Worm (Caenorhabditis elegans) whole organism, L4 larva: ENCODE measurements around the gene nlp-46.
A peak's percentile ranks its signal among the peaks of the same experiment; 100 is the strongest.

Experiments
- F44E2.7 ChIP-seq: fragments of 200-800 bp; sonication (Bioruptor generic); IDR thresholded peaks from 2 replicates; pipeline ENCODE4 v2.1.2; 2022; ENCODE audit warnings: missing genetic modification characterization, missing compliant biosample characterization
- Y105C5A.15 ChIP-seq: fragments of 200-800 bp; sonication (Bioruptor generic); IDR thresholded peaks from 2 replicates; pipeline ENCODE4 v1.3.6; 2022; ENCODE audit warnings: missing genetic modification characterization, missing compliant biosample characterization
- Y5F2A.4 ChIP-seq: fragments of 200-800 bp; sonication (Bioruptor generic); optimal IDR thresholded peaks from 2 replicates; lab custom pipeline; 2018; ENCODE audit warnings: mild to moderate bottlenecking, missing genetic modification characterization, missing compliant biosample characterization
- ZK337.2 ChIP-seq: fragments of 200-800 bp; sonication (Bioruptor generic); IDR thresholded peaks from 2 replicates; pipeline ENCODE4 v1.3.6; 2022; ENCODE audit warnings: missing genetic modification reagents, missing genetic modification characterization, missing compliant biosample characterization
- aha-1 ChIP-seq: fragments of 150-350 bp; peaks from one replicate; lab custom pipeline; 2014; ENCODE audit warnings: missing biosample characterization, missing genetic modification characterization
- aly-2 ChIP-seq: sonication (generic microtip); optimal IDR thresholded peaks from 2 replicates; lab custom pipeline; 2018; ENCODE audit warnings: missing biosample characterization, missing genetic modification characterization
- ama-1 ChIP-seq: fragments of 150-350 bp; optimal IDR thresholded peaks from 2 replicates; lab custom pipeline; 2014; ENCODE audit warnings: inconsistent platforms, mixed read lengths
- arid-1 ChIP-seq: fragments of 200-800 bp; sonication (Bioruptor generic); conservative IDR thresholded peaks from 2 replicates; pipeline ENCODE4 v1.3.6; 2022; ENCODE audit warnings: missing genetic modification reagents, missing genetic modification characterization, missing compliant biosample characterization
- attf-4 ChIP-seq: sonication (generic microtip); optimal IDR thresholded peaks from 3 replicates; lab custom pipeline; 2017; ENCODE audit warnings: missing biosample characterization, missing genetic modification characterization
- ceh-32 ChIP-seq: sonication (generic microtip); optimal IDR thresholded peaks from 2 replicates; lab custom pipeline; 2016; ENCODE audit warnings: mild to moderate bottlenecking, missing genetic modification characterization, missing compliant biosample characterization; ENCODE audit not compliant: poor library complexity
- ceh-62 ChIP-seq: sonication (generic microtip); optimal IDR thresholded peaks from 2 replicates; lab custom pipeline; 2017; ENCODE audit warnings: missing biosample characterization, missing genetic modification characterization
- ceh-82 ChIP-seq: sonication (generic microtip); optimal IDR thresholded peaks from 2 replicates; lab custom pipeline; 2017; ENCODE audit warnings: missing biosample characterization, missing genetic modification characterization
- ces-1 ChIP-seq: fragments of 150-350 bp; sonication (generic microtip); optimal IDR thresholded peaks from 4 replicates; lab custom pipeline; 2014; ENCODE audit warnings: missing biosample characterization, missing genetic modification reagents, missing genetic modification characterization
- daf-12 ChIP-seq: fragments of 150-350 bp; optimal IDR thresholded peaks from 2 replicates; lab custom pipeline; 2014; ENCODE audit warnings: missing biosample characterization, missing genetic modification reagents, missing genetic modification characterization
- daf-16 ChIP-seq, 3 experiments: sonication (generic microtip); optimal IDR thresholded peaks; 2 replicates each; lab custom pipeline; 2016 to 2017; ENCODE audit warnings: missing genetic modification characterization in 3 of 3, missing genetic modification reagents in 3 of 3, mild to moderate bottlenecking in 2 of 3, missing compliant biosample characterization in 2 of 3, missing biosample characterization in 1 of 3, moderate library complexity in 1 of 3
- daf-8 ChIP-seq: fragments of 200-800 bp; sonication (Bioruptor generic); IDR thresholded peaks from 2 replicates; pipeline ENCODE4 v1.3.6; 2022; ENCODE audit warnings: missing genetic modification characterization, missing compliant biosample characterization
- dpl-1 ChIP-seq: fragments of 150-350 bp; optimal IDR thresholded peaks from 2 replicates; lab custom pipeline; 2014; ENCODE audit warnings: missing biosample characterization, missing genetic modification reagents, missing genetic modification characterization
- duxl-1 ChIP-seq: sonication (generic microtip); optimal IDR thresholded peaks from 2 replicates; lab custom pipeline; 2016; ENCODE audit warnings: mild to moderate bottlenecking, missing genetic modification characterization, moderate library complexity, missing compliant biosample characterization; ENCODE audit not compliant: poor library complexity
- fkh-10 ChIP-seq: fragments of 150-350 bp; optimal IDR thresholded peaks from 2 replicates; lab custom pipeline; 2014; ENCODE audit warnings: missing biosample characterization, missing genetic modification reagents, missing genetic modification characterization
- gei-8 ChIP-seq: fragments of 200-800 bp; sonication (Bioruptor generic); optimal IDR thresholded peaks from 2 replicates; lab custom pipeline; 2018; ENCODE audit warnings: mild to moderate bottlenecking, missing genetic modification characterization, missing compliant biosample characterization
- hlh-11 ChIP-seq: fragments of 200-800 bp; sonication (Bioruptor generic); optimal IDR thresholded peaks from 2 replicates; lab custom pipeline; 2018; ENCODE audit warnings: mild to moderate bottlenecking, missing genetic modification characterization, missing compliant biosample characterization
- lin-13 ChIP-seq: fragments of 150-350 bp; optimal IDR thresholded peaks from 2 replicates; lab custom pipeline; 2014; ENCODE audit warnings: missing biosample characterization, missing genetic modification reagents, missing genetic modification characterization
- lin-38 ChIP-seq: fragments of 200-800 bp; sonication (Bioruptor generic); IDR thresholded peaks from 2 replicates; pipeline ENCODE4 v1.3.6; 2022; ENCODE audit warnings: missing genetic modification reagents, missing genetic modification characterization, missing compliant biosample characterization
- lin-39 ChIP-seq: fragments of 150-350 bp; optimal IDR thresholded peaks from 2 replicates; lab custom pipeline; 2014; ENCODE audit warnings: missing biosample characterization, missing genetic modification reagents, missing genetic modification characterization
- lir-3 ChIP-seq: sonication (generic microtip); optimal IDR thresholded peaks from 2 replicates; lab custom pipeline; 2016; ENCODE audit warnings: mild to moderate bottlenecking, missing genetic modification characterization, missing compliant biosample characterization
- madf-9 ChIP-seq: fragments of 200-800 bp; sonication (Bioruptor generic); conservative IDR thresholded peaks from 2 replicates; pipeline ENCODE4 v1.3.6; 2022; ENCODE audit warnings: missing genetic modification reagents, missing genetic modification characterization, missing compliant biosample characterization
- mes-2 ChIP-seq: sonication (generic microtip); optimal IDR thresholded peaks from 2 replicates; lab custom pipeline; 2016; ENCODE audit warnings: missing genotype, mild to moderate bottlenecking, missing genetic modification characterization, missing compliant biosample characterization; ENCODE audit not compliant: poor library complexity, severe bottlenecking
- mxl-2 ChIP-seq: fragments of 200-800 bp; sonication (Bioruptor generic); conservative IDR thresholded peaks from 2 replicates; pipeline ENCODE4 v1.3.6; 2022; ENCODE audit warnings: missing genetic modification reagents, missing genetic modification characterization, missing compliant biosample characterization
- nhr-11 ChIP-seq: fragments of 150-350 bp; optimal IDR thresholded peaks from 2 replicates; lab custom pipeline; 2014; ENCODE audit warnings: missing biosample characterization, missing genetic modification characterization
- nhr-111 ChIP-seq: fragments of 200-800 bp; sonication (Bioruptor generic); optimal IDR thresholded peaks from 2 replicates; lab custom pipeline; 2018; ENCODE audit warnings: mild to moderate bottlenecking, missing genetic modification characterization, missing compliant biosample characterization
- nhr-237 ChIP-seq: sonication (generic microtip); optimal IDR thresholded peaks from 2 replicates; lab custom pipeline; 2017; ENCODE audit warnings: missing biosample characterization, missing genetic modification characterization
- nhr-41 ChIP-seq: fragments of 200-800 bp; sonication (Bioruptor generic); IDR thresholded peaks from 2 replicates; pipeline ENCODE4 v1.3.6; 2022; ENCODE audit warnings: missing genetic modification reagents, missing genetic modification characterization, missing compliant biosample characterization
- nhr-42 ChIP-seq: fragments of 200-800 bp; sonication (Bioruptor generic); IDR thresholded peaks from 2 replicates; pipeline ENCODE4 v1.3.6; 2022; ENCODE audit warnings: missing genetic modification characterization, missing compliant biosample characterization
- nhr-48 ChIP-seq: sonication (generic microtip); optimal IDR thresholded peaks from 2 replicates; lab custom pipeline; 2016; ENCODE audit warnings: mild to moderate bottlenecking, missing genetic modification characterization, missing compliant biosample characterization
- nhr-6 ChIP-seq: fragments of 150-350 bp; optimal IDR thresholded peaks from 2 replicates; lab custom pipeline; 2014; ENCODE audit warnings: missing biosample characterization, missing genetic modification characterization
- nhr-76 ChIP-seq: fragments of 150-350 bp; optimal IDR thresholded peaks from 2 replicates; lab custom pipeline; 2014; ENCODE audit warnings: missing biosample characterization, missing genetic modification characterization
- rbr-2 ChIP-seq: sonication (generic microtip); optimal IDR thresholded peaks from 2 replicates; lab custom pipeline; 2016; ENCODE audit warnings: missing genotype, missing genetic modification characterization, missing compliant biosample characterization
- sdz-12 ChIP-seq: fragments of 200-800 bp; sonication (Bioruptor generic); optimal IDR thresholded peaks from 2 replicates; lab custom pipeline; 2018; ENCODE audit warnings: mild to moderate bottlenecking, missing genetic modification characterization, missing compliant biosample characterization
- set-16 ChIP-seq: fragments of 200-800 bp; sonication (Bioruptor generic); IDR thresholded peaks from 2 replicates; pipeline ENCODE4 v1.3.6; 2022; ENCODE audit warnings: missing genetic modification reagents, missing genetic modification characterization, missing compliant biosample characterization
- snpc-1.2 ChIP-seq: fragments of 200-800 bp; sonication (Bioruptor generic); IDR thresholded peaks from 2 replicates; pipeline ENCODE4 v1.3.6; 2022; ENCODE audit warnings: missing genetic modification reagents, missing genetic modification characterization, missing compliant biosample characterization
- snpc-4 ChIP-seq: fragments of 150-350 bp; optimal IDR thresholded peaks from 2 replicates; lab custom pipeline; 2014; ENCODE audit warnings: missing biosample characterization, missing genetic modification characterization
- spr-3 ChIP-seq: fragments of 200-800 bp; sonication (Bioruptor generic); optimal IDR thresholded peaks from 2 replicates; lab custom pipeline; 2018; ENCODE audit warnings: mild to moderate bottlenecking, missing genetic modification characterization, missing compliant biosample characterization
- tra-1 ChIP-seq: fragments of 200-800 bp; sonication (Bioruptor generic); IDR thresholded peaks from 2 replicates; pipeline ENCODE4 v1.3.6; 2022; ENCODE audit warnings: missing genetic modification reagents, missing genetic modification characterization, missing compliant biosample characterization
- unc-130 ChIP-seq: sonication (generic microtip); optimal IDR thresholded peaks from 2 replicates; lab custom pipeline; 2016; ENCODE audit warnings: missing genetic modification reagents, missing genetic modification characterization, missing compliant biosample characterization
- vab-7 ChIP-seq: fragments of 200-800 bp; sonication (Bioruptor generic); IDR thresholded peaks from 2 replicates; pipeline ENCODE4 v1.3.6; 2022; ENCODE audit warnings: missing genetic modification reagents, missing genetic modification characterization, missing compliant biosample characterization
- zfp-2 ChIP-seq: sonication (generic microtip); optimal IDR thresholded peaks from 2 replicates; lab custom pipeline; 2016; ENCODE audit warnings: mild to moderate bottlenecking, missing genetic modification characterization, missing compliant biosample characterization
- zip-2 ChIP-seq: fragments of 150-350 bp; optimal IDR thresholded peaks from 2 replicates; lab custom pipeline; 2014; ENCODE audit warnings: missing biosample characterization, missing genetic modification characterization
- ztf-7 ChIP-seq: fragments of 150-350 bp; optimal IDR thresholded peaks from 2 replicates; lab custom pipeline; 2014; ENCODE audit warnings: missing biosample characterization, missing genetic modification characterization

Gene nlp-46

DNA sequence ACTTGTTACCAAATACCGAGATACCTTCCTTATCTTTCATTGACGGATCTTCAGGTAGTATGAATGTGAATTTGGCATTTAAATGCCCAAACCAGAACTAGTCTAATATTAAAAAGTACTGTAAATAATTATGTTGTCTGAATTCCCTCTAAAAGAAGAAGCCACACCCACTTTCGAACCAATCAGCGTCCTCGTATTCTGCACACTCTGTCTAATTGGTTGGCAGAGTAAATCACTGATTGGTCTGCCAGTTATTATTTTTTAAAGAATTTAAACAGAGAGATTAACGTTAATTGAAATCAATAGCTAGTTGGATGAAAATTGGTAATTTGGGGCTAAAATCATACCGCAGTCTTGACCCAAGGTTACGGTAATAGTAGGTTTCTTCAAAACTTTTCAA, 355 bp downstream of the nlp-46 start:
- TF ChIP-seq mes-2 (tag; lab: Kevin White, UChicago) = no peak
- no peak for TF ChIP-seq ztf-7 (tag; lab: Kevin White, UChicago)
- TF ChIP-seq aha-1 (tag; lab: Kevin White, UChicago) = peak; percentile 23

DNA sequence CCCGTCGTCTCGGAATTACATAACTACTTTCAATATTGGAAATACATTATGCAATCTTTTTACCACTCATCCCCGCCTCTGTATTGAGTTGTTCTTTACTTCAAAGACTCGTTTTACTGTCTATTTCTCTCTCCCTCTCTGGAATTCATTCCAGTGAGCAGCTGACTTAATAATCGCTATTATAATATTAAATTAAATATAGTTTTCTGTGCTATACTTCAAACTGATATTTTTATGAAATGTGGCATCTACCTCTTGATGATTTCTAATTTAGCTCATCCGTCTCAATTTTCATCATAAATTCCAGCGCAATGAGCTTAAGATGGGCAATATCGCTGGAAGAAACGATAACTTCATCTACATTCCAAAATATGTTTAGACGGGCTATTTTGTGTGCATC, 2.6 kb downstream of the nlp-46 start, which contains the start of gene T28H10.1:
TSS of gene T28H10.1 (plus strand) at position 301 of the 400 bp plus-strand sequence.
- TF ChIP-seq snpc-1.2 (GFP tag; lab: Robert Waterston, UW) (0 out of 2 replicates have a peak, but pooled peaks have one; percentile 30), nhr-41 (GFP tag; lab: Robert Waterston, UW) (no peak)

DNA sequence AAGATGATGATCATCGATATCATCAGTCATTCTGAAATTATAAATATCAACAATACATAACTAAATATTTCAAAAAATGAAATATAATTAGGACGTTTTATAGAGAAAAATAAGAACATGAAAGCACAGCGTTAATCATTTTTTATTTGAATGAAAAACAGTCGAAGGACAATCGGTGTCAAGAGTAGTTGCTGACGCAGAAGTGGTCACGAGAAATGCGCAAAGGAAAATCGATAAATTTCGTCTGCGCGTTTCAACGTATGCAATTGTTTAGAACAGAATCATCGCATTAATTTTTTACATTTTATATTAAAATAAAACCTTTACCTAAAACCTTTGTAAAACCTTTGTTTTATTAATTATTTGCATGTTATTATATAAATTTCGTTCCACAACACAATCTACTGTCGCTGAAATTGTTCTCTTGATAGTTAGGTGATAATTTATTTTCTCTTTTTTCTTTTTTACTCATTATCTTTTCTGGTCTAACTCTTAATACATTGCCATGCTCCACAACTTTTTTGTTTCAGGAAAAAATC, 8.3 kb downstream of the nlp-46 start, which contains the start of the genes W04D2.4 and rbm-25:
TSS of gene W04D2.4 (minus strand) at position 31 of the 539 bp plus-strand sequence.
TSS of gene rbm-25 (plus strand) at position 489 of the 539 bp plus-strand sequence.
- TF ChIP-seq attf-4 (tag; lab: Kevin White, UChicago) = no peak
- no peak for TF ChIP-seq ceh-82
- TF ChIP-seq Y105C5A.15 (GFP tag; lab: Robert Waterston, UW) = no peak
- TF ChIP-seq ZK337.2 = no peak
- peak; percentile 49 for TF ChIP-seq nhr-48 (tag; lab: Kevin White, UChicago)
- TF ChIP-seq nhr-111 (GFP tag; lab: Kevin White, UChicago) = no peak
- TF ChIP-seq lin-38 (GFP tag; lab: Robert Waterston, UW) = peak; percentile 71
- no peak for TF ChIP-seq mxl-2
- TF ChIP-seq lin-39 (tag; lab: Kevin White, UChicago) = no peak
- peak; percentile 86 for TF ChIP-seq nhr-6 (tag; lab: Kevin White, UChicago)
- no peak for TF ChIP-seq vab-7
- no peak for TF ChIP-seq ceh-62 (tag; lab: Kevin White, UChicago)
- no peak for TF ChIP-seq daf-8 (GFP tag; lab: Robert Waterston, UW)
- TF ChIP-seq Y5F2A.4 (GFP tag; lab: Kevin White, UChicago) = no peak
- TF ChIP-seq rbr-2 = peak; percentile 72
- TF ChIP-seq spr-3 (GFP tag; lab: Kevin White, UChicago) = no peak
- TF ChIP-seq sdz-12 (GFP tag; lab: Kevin White, UChicago) = no peak
- no peak for TF ChIP-seq unc-130 (GFP tag; lab: Kevin White, UChicago)
- no peak for TF ChIP-seq arid-1 (GFP tag; lab: Robert Waterston, UW)
- peak in 1 of 2 experiments; percentile 34 for TF ChIP-seq daf-16 (GFP tag; optimal IDR thresholded peaks at IDR 0.05; lab: Kevin White, UChicago)
- TF ChIP-seq daf-16 (tag; optimal IDR thresholded peaks at IDR 0.05; lab: Kevin White, UChicago) = peak; percentile 26
- TF ChIP-seq gei-8 (GFP tag; lab: Kevin White, UChicago) = no peak
- TF ChIP-seq zip-2 (tag; lab: Kevin White, UChicago) = no peak
- no peak for TF ChIP-seq daf-12 (tag; lab: Kevin White, UChicago)
- TF ChIP-seq mes-2 (tag; lab: Kevin White, UChicago) = peak; percentile 89
- no peak for TF ChIP-seq snpc-4 (tag; lab: Kevin White, UChicago)
- no peak for TF ChIP-seq set-16 (GFP tag; lab: Robert Waterston, UW)
- no peak for TF ChIP-seq ces-1 (GFP tag; lab: Kevin White, UChicago)
- TF ChIP-seq dpl-1 (GFP tag; lab: Kevin White, UChicago) = peak; percentile 81
- no peak for TF ChIP-seq aly-2 (tag; lab: Kevin White, UChicago)
- TF ChIP-seq nhr-76 (tag; lab: Kevin White, UChicago) = no peak
- no peak for TF ChIP-seq madf-9 (GFP tag; lab: Robert Waterston, UW)
- no peak for TF ChIP-seq ceh-32
- no peak for TF ChIP-seq nhr-237
- peak; percentile 22 for TF ChIP-seq lin-13 (GFP tag; lab: Kevin White, UChicago)
- TF ChIP-seq duxl-1 = no peak
- TF ChIP-seq nhr-42 (GFP tag; lab: Robert Waterston, UW) = no peak
- TF ChIP-seq fkh-10 (GFP tag; lab: Kevin White, UChicago) = peak; percentile 1
- TF ChIP-seq nhr-11 (tag; lab: Kevin White, UChicago) = no peak
- peak; percentile 56 for TF ChIP-seq hlh-11 (tag; lab: Kevin White, UChicago)
- TF ChIP-seq lir-3 (tag; lab: Kevin White, UChicago) = no peak
- TF ChIP-seq F44E2.7 = no peak
- TF ChIP-seq zfp-2 (tag; lab: Kevin White, UChicago) = no peak
- no peak for TF ChIP-seq ama-1 (lab: Kevin White, UChicago)
- TF ChIP-seq tra-1 (GFP tag; lab: Robert Waterston, UW) = no peak
